Fruit fly (Drosophila melanogaster) whole organism, pupa: ENCODE measurements around the gene yellow-k.

Source experiments
- CG14655 ChIP-seq: fragments of 200-800 bp; sonication (Bioruptor generic); optimal IDR thresholded peaks from 3 replicates; lab custom pipeline; 2017; ENCODE audit warnings: mild to moderate bottlenecking, missing biosample characterization, missing genetic modification reagents, missing genetic modification characterization
- CG15710 ChIP-seq: fragments of 200-800 bp; sonication (Bioruptor generic); optimal IDR thresholded peaks from 2 replicates; lab custom pipeline; 2018; ENCODE audit warnings: missing biosample characterization, mild to moderate bottlenecking, missing genetic modification characterization, moderate library complexity
- CG34367 ChIP-seq: fragments of 200-800 bp; sonication (Bioruptor generic); optimal IDR thresholded peaks from 2 replicates; lab custom pipeline; 2018; ENCODE audit warnings: missing biosample characterization, mild to moderate bottlenecking, missing genetic modification characterization
- CG4496 ChIP-seq: fragments of 200-800 bp; sonication (Bioruptor generic); IDR thresholded peaks from 3 replicates; pipeline ENCODE4 v1.3.6; 2022; ENCODE audit warnings: missing biosample characterization, missing genetic modification characterization
- CG8159 ChIP-seq: fragments of 200-800 bp; sonication (Bioruptor generic); optimal IDR thresholded peaks from 3 replicates; lab custom pipeline; 2018; ENCODE audit warnings: missing biosample characterization, mild to moderate bottlenecking, missing genetic modification characterization, moderate library complexity
- CG8301 ChIP-seq: fragments of 200-800 bp; sonication (Bioruptor generic); optimal IDR thresholded peaks from 2 replicates; lab custom pipeline; 2018; ENCODE audit warnings: missing biosample characterization, mild to moderate bottlenecking, missing genetic modification characterization
- EcR ChIP-seq: fragments of 200-800 bp; sonication (Bioruptor generic); optimal IDR thresholded peaks from 3 replicates; lab custom pipeline; 2019; ENCODE audit warnings: missing biosample characterization, missing genetic modification characterization, mild to moderate bottlenecking, moderate library complexity, missing genetic modification reagents
- Ets98B ChIP-seq: fragments of 200-800 bp; sonication (Bioruptor generic); IDR thresholded peaks from 2 replicates; pipeline ENCODE4 v1.3.6; 2022; ENCODE audit warnings: missing biosample characterization, missing genetic modification characterization
- Pif1A ChIP-seq: fragments of 200-800 bp; sonication (Bioruptor generic); optimal IDR thresholded peaks from 3 replicates; lab custom pipeline; 2016; ENCODE audit warnings: missing biosample characterization, missing genetic modification characterization
- Pif1B ChIP-seq: fragments of 200-800 bp; sonication (Bioruptor generic); optimal IDR thresholded peaks from 3 replicates; lab custom pipeline; 2016; ENCODE audit warnings: missing biosample characterization, missing genetic modification characterization
- Snoo ChIP-seq: fragments of 200-800 bp; sonication (Bioruptor generic); optimal IDR thresholded peaks from 3 replicates; lab custom pipeline; 2017; ENCODE audit warnings: missing biosample characterization, mild to moderate bottlenecking, missing genetic modification characterization, inconsistent platforms
- gl ChIP-seq: fragments of 200-800 bp; sonication (Bioruptor generic); optimal IDR thresholded peaks from 2 replicates; lab custom pipeline; 2018; ENCODE audit warnings: missing biosample characterization, mild to moderate bottlenecking, missing genetic modification characterization
- rn ChIP-seq: fragments of 200-800 bp; sonication (Bioruptor generic); IDR thresholded peaks from 2 replicates; pipeline ENCODE4 v1.3.6; 2022; ENCODE audit warnings: missing biosample characterization, missing genetic modification characterization

- no peak for TF ChIP-seq rn (GFP tag; lab: Robert Waterston, UW)
- TF ChIP-seq CG8159 (tag; lab: Kevin White, UChicago) = no peak
- no peak for TF ChIP-seq CG4496 (GFP tag; lab: Robert Waterston, UW)
- TF ChIP-seq Ets98B (GFP tag; lab: Robert Waterston, UW) = no peak
- no peak for TF ChIP-seq CG15710 (tag; lab: Kevin White, UChicago)
- no peak for TF ChIP-seq gl
- TF ChIP-seq Pif1B = no peak
- no peak for TF ChIP-seq CG8301
- TF ChIP-seq CG34367 (tag; lab: Kevin White, UChicago) = no peak
- no peak for TF ChIP-seq Snoo
- no peak for TF ChIP-seq Pif1A (GFP tag; lab: Kevin White, UChicago)
- no peak for TF ChIP-seq EcR
- no peak for TF ChIP-seq CG14655 (GFP tag; lab: Kevin White, UChicago)
Observed at dm6 chr3L:15529143-15529542, 8.7 kb downstream of the yellow-k start, which contains the start of gene obst-H.
